Fruit fly (Drosophila melanogaster): Measurements from ENCODE around the gene mor.

The mor gene

dm6 chr3R:15947605-15948004 is 25.1 kb downstream of the mor start:
- TF ChIP-seq fu2 (GFP tag; optimal IDR thresholded peaks at IDR 0.05) (no peak), Jarid2 (GFP tag; optimal IDR thresholded peaks at IDR 0.05) (no peak), p53 (GFP tag; optimal IDR thresholded peaks at IDR 0.05) (no peak), Hsf (GFP tag; optimal IDR thresholded peaks at IDR 0.05) (no peak), cato (GFP tag; optimal IDR thresholded peaks at IDR 0.05; ENCODE audit: borderline replicate concordance) (no peak), wek (GFP tag; optimal IDR thresholded peaks at IDR 0.05) (no peak), sqz (GFP tag; optimal IDR thresholded peaks at IDR 0.05) (no peak), luna (GFP tag; optimal IDR thresholded peaks at IDR 0.05) (no peak), bigmax (GFP tag; optimal IDR thresholded peaks at IDR 0.05) (no peak), CG32532 (GFP tag; IDR thresholded peaks at IDR 0.05) (peak; percentile 18; the same call in 1 of the 2 replicates), Lpt (GFP tag; optimal IDR thresholded peaks at IDR 0.05) (no peak), CG7271 (tag; optimal IDR thresholded peaks at IDR 0.05) (no peak), Mrtf (GFP tag; IDR thresholded peaks at IDR 0.05) (no peak), lbe (GFP tag; optimal IDR thresholded peaks at IDR 0.05) (no peak), chn (GFP tag; optimal IDR thresholded peaks at IDR 0.05) (no peak), sc (optimal IDR thresholded peaks at IDR 0.05) (no peak), sc (GFP tag; optimal IDR thresholded peaks at IDR 0.05) (no peak), ci (GFP tag; IDR thresholded peaks at IDR 0.05) (no peak), CG11504 (tag; optimal IDR thresholded peaks at IDR 0.05) (no peak), CG13894 (tag; optimal IDR thresholded peaks at IDR 0.05) (peak; percentile 8), ewg (GFP tag; optimal IDR thresholded peaks at IDR 0.05) (no peak), Spps (tag; optimal IDR thresholded peaks at IDR 0.05) (no peak), CG33213 (GFP tag; optimal IDR thresholded peaks at IDR 0.05) (no peak), da (GFP tag; optimal IDR thresholded peaks at IDR 0.05) (no peak), CG34224 (GFP tag; IDR thresholded peaks at IDR 0.05; ENCODE audit: partially characterized antibody) (no peak), CG3847 (GFP tag; IDR thresholded peaks at IDR 0.05) (no peak), ranshi (GFP tag; IDR thresholded peaks at IDR 0.05) (0 out of 2 replicates have a peak, but pooled peaks have one; percentile 27), trem (tag; optimal IDR thresholded peaks at IDR 0.05) (no peak), CG8388 (GFP tag; optimal IDR thresholded peaks at IDR 0.05) (no peak), mam (GFP tag; optimal IDR thresholded peaks at IDR 0.05) (peak; percentile 1), CG4404 (GFP tag; IDR thresholded peaks at IDR 0.05) (0 out of 2 replicates have a peak, but pooled peaks have one; percentile 26), scrt (GFP tag; optimal IDR thresholded peaks at IDR 0.05) (peak; percentile 47), Aef1 (GFP tag; IDR thresholded peaks at IDR 0.05) (no peak), gem (tag; optimal IDR thresholded peaks at IDR 0.05) (no peak), CG2120 (GFP tag; optimal IDR thresholded peaks at IDR 0.05) (peak; percentile 41), CG4328 (GFP tag; optimal IDR thresholded peaks at IDR 0.05) (no peak), CG6175 (GFP tag; IDR thresholded peaks at IDR 0.05) (no peak), CrebB (tag; optimal IDR thresholded peaks at IDR 0.05) (no peak), Sin3A (optimal IDR thresholded peaks at IDR 0.05) (no peak), Rfx (GFP tag; IDR thresholded peaks at IDR 0.05) (peak; percentile 48; the same call in 1 of the 2 replicates), Ptx1 (GFP tag; IDR thresholded peaks at IDR 0.05) (peak; percentile 44), MBD-R2 (GFP tag; IDR thresholded peaks at IDR 0.05) (peak; percentile 27; the same call in 1 of the 2 replicates), CG11085 (GFP tag; IDR thresholded peaks at IDR 0.05) (0 out of 2 replicates have a peak, but pooled peaks have one; percentile 13), dan (GFP tag; IDR thresholded peaks at IDR 0.05) (no peak), CG10321 (GFP tag; IDR thresholded peaks at IDR 0.05) (no peak), E2f2 (GFP tag; IDR thresholded peaks at IDR 0.05) (no peak), Rx (GFP tag; IDR thresholded peaks at IDR 0.05) (no peak), Ets97D (GFP tag; optimal IDR thresholded peaks at IDR 0.05) (no peak), phol (tag; optimal IDR thresholded peaks at IDR 0.05) (no peak), Dbx (GFP tag; IDR thresholded peaks at IDR 0.05) (peak; percentile 57; the same call in 1 of the 3 replicates), Ravus (GFP tag; IDR thresholded peaks at IDR 0.05) (no peak), chinmo (GFP tag; IDR thresholded peaks at IDR 0.05; ENCODE audit: partially characterized antibody) (no peak), Deaf1 (tag; optimal IDR thresholded peaks at IDR 0.05) (no peak)

All from whole organism, embryonic.